Worm (Caenorhabditis elegans) whole organism, L3 larva: Measurements from ENCODE around the gene oga-1.

Experiments used
- R02D3.7 ChIP-seq: fragments of 150-350 bp; optimal IDR thresholded peaks from 2 replicates; lab custom pipeline; 2014; ENCODE audit warnings: missing biosample characterization, missing genetic modification characterization
- ama-1 ChIP-seq: fragments of 150-350 bp; optimal IDR thresholded peaks from 2 replicates; lab custom pipeline; 2018
- ceh-16 ChIP-seq: sonication (generic microtip); optimal IDR thresholded peaks from 2 replicates; lab custom pipeline; 2017; ENCODE audit warnings: missing biosample characterization, missing genetic modification characterization
- ceh-28 ChIP-seq: fragments of 150-350 bp; optimal IDR thresholded peaks from 2 replicates; lab custom pipeline; 2014; ENCODE audit warnings: missing biosample characterization, missing genetic modification reagents, missing genetic modification characterization
- ceh-82 ChIP-seq: fragments of 150-350 bp; optimal IDR thresholded peaks from 2 replicates; lab custom pipeline; 2014; ENCODE audit warnings: missing biosample characterization, missing genetic modification characterization
- ceh-9 ChIP-seq: sonication (generic microtip); optimal IDR thresholded peaks from 2 replicates; lab custom pipeline; 2018; ENCODE audit warnings: missing biosample characterization, missing genetic modification characterization
- daf-12 ChIP-seq: fragments of 150-350 bp; optimal IDR thresholded peaks from 2 replicates; lab custom pipeline; 2014; ENCODE audit warnings: missing biosample characterization, missing genetic modification reagents, missing genetic modification characterization
- egl-27 ChIP-seq: sonication (generic microtip); optimal IDR thresholded peaks from 4 replicates; lab custom pipeline; 2017; ENCODE audit warnings: missing biosample characterization, missing genetic modification reagents, missing genetic modification characterization
- elt-1 ChIP-seq: fragments of 150-350 bp; optimal IDR thresholded peaks from 2 replicates; lab custom pipeline; 2014; ENCODE audit warnings: missing biosample characterization, missing genetic modification characterization
- elt-2 ChIP-seq: sonication (generic microtip); optimal IDR thresholded peaks from 2 replicates; lab custom pipeline; 2016; ENCODE audit warnings: missing genetic modification reagents, mild to moderate bottlenecking, missing genetic modification characterization, missing compliant biosample characterization
- eor-1 ChIP-seq, 2 experiments: fragments of 150-350 bp; optimal IDR thresholded peaks; 2 replicates each; lab custom pipeline; 2014 to 2018; ENCODE audit warnings: missing biosample characterization in 2 of 2, missing genetic modification characterization in 2 of 2
- fkh-10 ChIP-seq: sonication (generic microtip); optimal IDR thresholded peaks from 2 replicates; lab custom pipeline; 2017; ENCODE audit warnings: missing biosample characterization, missing genetic modification reagents, missing genetic modification characterization
- fkh-2 ChIP-seq: fragments of 150-350 bp; optimal IDR thresholded peaks from 2 replicates; lab custom pipeline; 2014; ENCODE audit warnings: missing biosample characterization, missing genetic modification reagents, missing genetic modification characterization
- fos-1 ChIP-seq: fragments of 150-350 bp; optimal IDR thresholded peaks from 2 replicates; lab custom pipeline; 2014; ENCODE audit warnings: missing biosample characterization, missing genetic modification characterization
- hmg-11 ChIP-seq: sonication (generic microtip); optimal IDR thresholded peaks from 2 replicates; lab custom pipeline; 2016; ENCODE audit warnings: missing genetic modification characterization, missing compliant biosample characterization
- jun-1 ChIP-seq: fragments of 150-350 bp; optimal IDR thresholded peaks from 2 replicates; lab custom pipeline; 2014; ENCODE audit warnings: missing biosample characterization, missing genetic modification reagents, missing genetic modification characterization
- lin-39 ChIP-seq: fragments of 150-350 bp; optimal IDR thresholded peaks from 2 replicates; lab custom pipeline; 2018; ENCODE audit warnings: missing biosample characterization, missing genetic modification reagents, missing genetic modification characterization
- lsy-12 ChIP-seq: sonication (generic microtip); optimal IDR thresholded peaks from 2 replicates; lab custom pipeline; 2016; ENCODE audit warnings: mild to moderate bottlenecking, missing genetic modification characterization, missing compliant biosample characterization
- mdl-1 ChIP-seq: fragments of 150-350 bp; optimal IDR thresholded peaks from 2 replicates; lab custom pipeline; 2014; ENCODE audit warnings: missing biosample characterization, missing genetic modification characterization
- mml-1 ChIP-seq: fragments of 150-350 bp; sonication (generic microtip); optimal IDR thresholded peaks from 3 replicates; lab custom pipeline; 2014; ENCODE audit warnings: missing biosample characterization, missing genetic modification characterization
- nfya-1 ChIP-seq: sonication (generic microtip); optimal IDR thresholded peaks from 2 replicates; lab custom pipeline; 2017; ENCODE audit warnings: missing genetic modification characterization, mild to moderate bottlenecking, missing compliant biosample characterization, antibody characterized with exemption, moderate library complexity; ENCODE audit not compliant: insufficient read depth
- nhr-11 ChIP-seq: fragments of 150-350 bp; optimal IDR thresholded peaks from 2 replicates; lab custom pipeline; 2014; ENCODE audit warnings: missing biosample characterization, missing genetic modification characterization
- nhr-23 ChIP-seq: fragments of 150-350 bp; optimal IDR thresholded peaks from 2 replicates; lab custom pipeline; 2014; ENCODE audit warnings: missing biosample characterization, missing genetic modification reagents, missing genetic modification characterization
- nhr-25 ChIP-seq: sonication (generic microtip); optimal IDR thresholded peaks from 2 replicates; lab custom pipeline; 2017; ENCODE audit warnings: missing biosample characterization, missing genetic modification characterization
- nhr-28 ChIP-seq: fragments of 150-350 bp; optimal IDR thresholded peaks from 2 replicates; lab custom pipeline; 2014; ENCODE audit warnings: missing biosample characterization, missing genetic modification characterization
- nhr-43 ChIP-seq: sonication (generic microtip); optimal IDR thresholded peaks from 2 replicates; lab custom pipeline; 2016; ENCODE audit warnings: mild to moderate bottlenecking, missing genetic modification characterization, missing compliant biosample characterization; ENCODE audit not compliant: poor library complexity, severe bottlenecking
- nhr-67 ChIP-seq: fragments of 150-350 bp; optimal IDR thresholded peaks from 2 replicates; lab custom pipeline; 2014; ENCODE audit warnings: missing biosample characterization, missing genetic modification characterization
- nhr-76 ChIP-seq: fragments of 150-350 bp; sonication (generic microtip); optimal IDR thresholded peaks from 5 replicates; lab custom pipeline; 2014; ENCODE audit warnings: missing biosample characterization, missing genetic modification characterization
- nhr-77 ChIP-seq: fragments of 150-350 bp; optimal IDR thresholded peaks from 2 replicates; lab custom pipeline; 2014; ENCODE audit warnings: missing biosample characterization, missing genetic modification characterization
- pha-4 ChIP-seq: fragments of 150-350 bp; optimal IDR thresholded peaks from 2 replicates; lab custom pipeline; 2014; ENCODE audit warnings: missing biosample characterization, missing genetic modification reagents, missing genetic modification characterization
- pqm-1 ChIP-seq: fragments of 150-350 bp; optimal IDR thresholded peaks from 2 replicates; lab custom pipeline; 2017; ENCODE audit warnings: missing biosample characterization, missing genetic modification characterization, inconsistent platforms
- sea-2 ChIP-seq: fragments of 150-350 bp; sonication (generic microtip); optimal IDR thresholded peaks from 4 replicates; lab custom pipeline; 2014; ENCODE audit warnings: missing biosample characterization, missing genetic modification reagents, missing genetic modification characterization
- skn-1 ChIP-seq: fragments of 150-350 bp; optimal IDR thresholded peaks from 2 replicates; lab custom pipeline; 2014; ENCODE audit warnings: missing biosample characterization, missing genetic modification characterization
- snpc-4 ChIP-seq: fragments of 150-350 bp; optimal IDR thresholded peaks from 2 replicates; lab custom pipeline; 2014; ENCODE audit warnings: missing biosample characterization, missing genetic modification characterization
- tbx-2 ChIP-seq: sonication (generic microtip); optimal IDR thresholded peaks from 2 replicates; lab custom pipeline; 2016; ENCODE audit warnings: mild to moderate bottlenecking, missing genetic modification characterization, missing compliant biosample characterization
- unc-39 ChIP-seq: sonication (generic microtip); optimal IDR thresholded peaks from 4 replicates; lab custom pipeline; 2017; ENCODE audit warnings: missing biosample characterization, missing genetic modification characterization
- unc-62 ChIP-seq: fragments of 150-350 bp; sonication (generic microtip); optimal IDR thresholded peaks from 4 replicates; lab custom pipeline; 2014; ENCODE audit warnings: missing biosample characterization, missing genetic modification reagents, missing genetic modification characterization
- zag-1 ChIP-seq: fragments of 150-350 bp; optimal IDR thresholded peaks from 2 replicates; lab custom pipeline; 2014; ENCODE audit warnings: missing biosample characterization, missing genetic modification characterization
- ztf-11 ChIP-seq: fragments of 150-350 bp; optimal IDR thresholded peaks from 2 replicates; lab custom pipeline; 2014; ENCODE audit warnings: missing biosample characterization, missing genetic modification characterization

oga-1 gene

ce11 chrX:9364501-9364900 is 17.3 kb upstream of the oga-1 start, which contains the start of gene pkc-2:
TSS of gene pkc-2 (plus strand) at chrX:9364818.
- no peak for TF ChIP-seq mdl-1
- TF ChIP-seq fkh-10: peak; percentile 88
- TF ChIP-seq tbx-2 (tag; lab: Kevin White, UChicago): no peak
- no peak for TF ChIP-seq nhr-28
- TF ChIP-seq egl-27: no peak

DNA sequence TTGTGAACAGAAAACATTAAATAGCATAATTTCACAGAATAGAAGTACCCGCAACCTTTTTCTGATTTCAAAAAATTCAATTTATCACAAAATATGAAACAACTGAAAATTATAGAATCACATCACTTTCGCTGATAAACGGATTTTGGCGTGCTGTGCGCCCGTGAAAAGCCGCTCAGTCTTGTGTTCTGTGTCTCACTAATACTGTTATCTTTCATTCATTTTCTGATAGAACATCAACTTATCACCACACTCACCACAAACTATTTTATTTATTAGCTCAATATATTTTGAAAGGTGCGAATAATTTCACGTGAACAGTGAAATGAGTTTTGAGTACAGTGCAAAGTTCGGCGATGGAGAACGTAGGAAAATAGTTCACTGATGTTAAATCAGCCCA is 16.9 kb upstream of the oga-1 start:
- no peak for TF ChIP-seq fkh-2 (tag; lab: Kevin White, UChicago)
- peak; percentile 50 for TF ChIP-seq jun-1 (tag; lab: Kevin White, UChicago)
- TF ChIP-seq pha-4 (tag; lab: Kevin White, UChicago): peak; percentile 0
- peak; percentile 83 for TF ChIP-seq pqm-1 (tag; lab: Kevin White, UChicago)
- no peak for TF ChIP-seq R02D3.7 (tag; lab: Kevin White, UChicago)
- peak; percentile 92 for TF ChIP-seq elt-2 (tag; lab: Kevin White, UChicago)

DNA sequence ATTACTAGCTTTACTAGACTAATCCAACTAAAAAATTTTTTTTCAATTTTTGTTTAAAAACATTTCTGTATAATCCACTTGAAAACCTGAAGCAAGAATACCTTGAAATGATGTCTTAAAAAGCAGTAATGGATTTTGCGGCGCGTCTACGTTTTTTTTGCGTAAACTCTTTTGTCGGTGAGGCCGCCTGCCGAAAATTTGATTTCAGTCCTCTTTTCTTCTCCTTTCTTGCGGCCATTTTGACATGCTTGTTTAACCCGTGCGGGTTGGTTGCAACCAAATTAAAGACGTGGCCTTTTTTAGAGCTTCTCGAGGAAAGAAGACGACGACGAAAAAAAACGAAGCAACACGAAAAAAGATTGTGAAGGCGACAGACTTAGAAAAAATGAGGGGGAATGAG is 13.9 kb upstream of the oga-1 start:
- TF ChIP-seq fkh-10: peak; percentile 62
- no peak for TF ChIP-seq snpc-4 (tag; lab: Kevin White, UChicago)

DNA sequence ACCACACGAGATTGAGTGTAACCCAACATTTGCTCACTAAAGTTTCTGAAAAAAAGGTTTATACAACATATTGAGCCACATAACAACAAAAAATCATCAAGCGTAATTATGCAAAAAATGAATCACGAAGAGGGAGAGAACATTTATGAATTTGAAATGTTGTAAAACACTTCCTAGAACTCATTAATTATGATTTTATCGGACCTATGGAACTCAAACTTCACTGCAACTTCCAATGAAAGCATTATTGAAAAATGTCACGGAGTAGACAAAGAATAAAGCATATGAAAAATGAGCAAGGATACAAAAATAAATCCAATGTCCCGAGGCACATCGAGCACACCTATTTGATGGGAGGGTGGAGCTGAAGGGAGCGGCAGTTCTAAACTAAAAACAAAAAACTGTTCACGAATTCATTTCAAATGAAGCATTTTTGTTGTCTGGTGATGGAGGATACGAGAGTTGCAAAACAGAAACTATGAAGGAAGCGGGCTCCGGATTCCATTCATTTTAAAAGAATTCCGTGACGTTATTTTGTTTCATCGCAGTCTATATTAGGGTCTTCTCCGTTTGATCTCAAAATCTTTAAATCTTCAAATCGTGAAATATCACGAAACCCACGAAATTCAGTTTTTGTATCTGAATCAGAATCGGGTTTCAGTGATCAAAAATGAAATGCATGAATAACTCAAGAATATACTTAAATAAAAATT is 2.8 kb upstream of the oga-1 start, which contains the start of gene flp-20:
TSS of gene flp-20 (minus strand) at position 51 of the 713 bp plus-strand sequence.
- TF ChIP-seq tbx-2 (tag; lab: Kevin White, UChicago) (no peak), ztf-11 (no peak), daf-12 (no peak), egl-27 (no peak), R02D3.7 (tag; lab: Kevin White, UChicago) (no peak), zag-1 (tag; lab: Kevin White, UChicago) (no peak), hmg-11 (tag; lab: Kevin White, UChicago) (no peak), nhr-77 (tag; lab: Kevin White, UChicago) (no peak), ceh-16 (no peak), mml-1 (tag; lab: Kevin White, UChicago) (no peak), ceh-9 (no peak), pha-4 (tag; lab: Kevin White, UChicago) (no peak), skn-1 (no peak), ama-1 (no peak), sea-2 (GFP tag; lab: Kevin White, UChicago) (no peak), nhr-43 (tag; lab: Kevin White, UChicago) (no peak), jun-1 (tag; lab: Kevin White, UChicago) (no peak)

DNA sequence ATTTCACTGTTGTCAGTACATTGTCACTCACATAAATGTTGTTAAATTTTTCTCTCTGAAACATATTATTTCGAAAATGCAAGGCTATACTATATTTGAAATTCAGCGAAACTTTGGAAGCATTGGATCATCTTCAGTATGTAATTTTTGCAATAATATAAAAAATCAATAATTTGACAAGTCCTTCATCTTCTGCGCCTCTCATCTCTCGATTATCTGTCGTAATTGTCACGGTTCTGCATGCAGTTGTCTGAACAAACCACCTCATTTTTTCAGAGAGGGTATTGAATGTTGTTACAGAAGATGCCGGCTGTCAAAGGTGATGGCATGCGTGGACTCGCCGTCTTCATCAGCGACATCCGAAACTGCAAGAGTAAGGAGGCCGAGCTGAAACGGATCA is 8.9 kb downstream of the oga-1 start, which contains the start of gene apa-2:
TSS of gene apa-2 (plus strand) at position 301 of the 400 bp plus-strand sequence.
- TF ChIP-seq elt-1 (no peak), nhr-23 (tag; lab: Kevin White, UChicago) (no peak), skn-1 (no peak), pha-4 (tag; lab: Kevin White, UChicago) (no peak), ceh-28 (tag; lab: Kevin White, UChicago) (no peak), unc-39 (tag; lab: Kevin White, UChicago) (no peak)

DNA sequence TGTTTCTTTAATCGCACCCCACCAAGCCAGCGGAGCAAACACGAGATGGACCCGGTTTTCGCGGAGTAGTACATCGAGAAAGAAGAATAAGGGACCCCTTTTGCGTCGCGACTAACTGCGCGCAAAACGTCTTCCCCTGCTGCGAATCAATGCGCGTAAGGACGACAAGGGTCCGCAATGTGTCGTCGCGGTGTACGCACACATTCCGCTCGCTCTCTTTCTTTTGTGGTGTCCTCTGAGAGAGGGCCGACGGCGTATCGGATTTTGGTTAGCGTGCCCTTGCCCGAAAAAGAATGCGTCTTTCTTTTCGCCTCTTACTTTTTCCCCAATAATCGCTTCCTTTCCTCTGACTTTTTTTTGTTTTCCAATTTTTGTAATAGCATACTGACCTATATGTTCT is 9.4 kb downstream of the oga-1 start:
- TF ChIP-seq sea-2 (GFP tag; lab: Kevin White, UChicago): peak; percentile 70
- TF ChIP-seq elt-2 (tag; lab: Kevin White, UChicago): no peak
- TF ChIP-seq eor-1 (tag; optimal IDR thresholded peaks at IDR 0.05; lab: Kevin White, UChicago): no peak
- TF ChIP-seq daf-12: no peak
- no peak for TF ChIP-seq jun-1 (tag; lab: Kevin White, UChicago)
- peak; percentile 64 for TF ChIP-seq nhr-25 (tag; lab: Kevin White, UChicago)
- no peak for TF ChIP-seq snpc-4 (tag; lab: Kevin White, UChicago)
- no peak for TF ChIP-seq ceh-9
- peak; percentile 38 for TF ChIP-seq skn-1
- peak; percentile 82 for TF ChIP-seq nfya-1 (tag; lab: Kevin White, UChicago)
- TF ChIP-seq pqm-1 (tag; lab: Kevin White, UChicago): peak; percentile 5
- no peak for TF ChIP-seq nhr-43 (tag; lab: Kevin White, UChicago)
- TF ChIP-seq nhr-76: no peak
- peak; percentile 33 for TF ChIP-seq elt-1
- TF ChIP-seq nhr-67 (tag; lab: Kevin White, UChicago): no peak
- no peak for TF ChIP-seq nhr-11 (tag; lab: Kevin White, UChicago)
- TF ChIP-seq nhr-23 (tag; lab: Kevin White, UChicago): peak; percentile 69
- TF ChIP-seq hmg-11 (tag; lab: Kevin White, UChicago): peak; percentile 88
- no peak for TF ChIP-seq ceh-16
- peak; percentile 56 for TF ChIP-seq tbx-2 (tag; lab: Kevin White, UChicago)
- peak; percentile 67 for TF ChIP-seq egl-27
- TF ChIP-seq ceh-28 (tag; lab: Kevin White, UChicago): peak; percentile 13
- TF ChIP-seq lsy-12 (tag; lab: Kevin White, UChicago): peak; percentile 35
- no peak for TF ChIP-seq ztf-11
- peak; percentile 24 for TF ChIP-seq pha-4 (tag; lab: Kevin White, UChicago)
- TF ChIP-seq ceh-82 (tag; lab: Kevin White, UChicago): no peak
- no peak for TF ChIP-seq unc-62 (GFP tag; lab: Kevin White, UChicago)
- TF ChIP-seq lin-39 (tag; lab: Kevin White, UChicago): peak; percentile 83
- TF ChIP-seq fos-1 (tag; lab: Kevin White, UChicago): no peak
